Worm (Caenorhabditis elegans): ENCODE measurements around the gene praf-3.

Gene praf-3

DNA sequence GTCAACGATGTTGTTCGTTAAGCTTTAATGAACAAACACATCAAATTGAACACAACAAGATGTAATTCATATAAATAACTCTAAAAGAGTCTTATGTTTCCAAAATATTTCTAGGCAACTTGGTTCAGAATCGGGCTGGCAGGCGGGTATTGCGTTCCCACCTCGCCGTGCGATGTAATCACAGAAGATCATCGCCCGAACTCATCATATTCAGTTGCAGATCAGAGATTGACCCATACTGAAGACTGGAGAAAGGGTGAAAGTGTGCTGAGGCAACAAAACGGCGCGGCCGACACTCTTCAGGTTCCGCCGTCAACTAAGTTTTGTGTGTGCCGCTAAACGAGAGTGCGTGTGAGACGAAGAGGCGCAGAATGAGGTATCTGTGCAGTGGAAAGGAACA lies 48.7 kb downstream of the praf-3 start (continued):
- peak; percentile 17 for TF ChIP-seq fkh-10 (GFP tag; optimal IDR thresholded peaks at IDR 0.05)
- no peak for TF ChIP-seq F44E2.7 (GFP tag; IDR thresholded peaks at IDR 0.05)
- no peak for TF ChIP-seq mep-1 (tag; optimal IDR thresholded peaks at IDR 0.05)
- no peak for TF ChIP-seq zag-1 (tag; optimal IDR thresholded peaks at IDR 0.05)
- no peak for TF ChIP-seq attf-4 (tag; optimal IDR thresholded peaks at IDR 0.05)
- no peak for TF ChIP-seq zip-11 (GFP tag; IDR thresholded peaks at IDR 0.05)
- peak; percentile 74 for TF ChIP-seq lin-1 (GFP tag; IDR thresholded peaks at IDR 0.05)
- no peak for TF ChIP-seq ceh-62 (tag; optimal IDR thresholded peaks at IDR 0.05)
- peak; percentile 26 to 60 for TF ChIP-seq hif-1 (tag; optimal IDR thresholded peaks at IDR 0.05)
- peak; percentile 85; the same call in 1 of the 2 replicates for TF ChIP-seq saeg-2 (GFP tag; IDR thresholded peaks at IDR 0.05)
- no peak for TF ChIP-seq Y5F2A.4 (GFP tag; optimal IDR thresholded peaks at IDR 0.05)
- no peak for TF ChIP-seq ces-1 (GFP tag; optimal IDR thresholded peaks at IDR 0.05)
- peak; percentile 68 for TF ChIP-seq lim-7 (GFP tag; IDR thresholded peaks at IDR 0.05)
- TF ChIP-seq nhr-102 (tag; optimal IDR thresholded peaks at IDR 0.05): peak; percentile 91
- TF ChIP-seq nhr-10 (tag; optimal IDR thresholded peaks at IDR 0.05): peak; percentile 38
- TF ChIP-seq lin-13 (GFP tag; optimal IDR thresholded peaks at IDR 0.05): peak; percentile 78
- TF ChIP-seq daf-12 (tag; optimal IDR thresholded peaks at IDR 0.05): no peak
- no peak for TF ChIP-seq R02D3.7 (tag; optimal IDR thresholded peaks at IDR 0.05)
- peak; percentile 41 for TF ChIP-seq zfp-2 (tag; optimal IDR thresholded peaks at IDR 0.05)
- TF ChIP-seq ama-1 (optimal IDR thresholded peaks at IDR 0.05): peak; percentile 98
- TF ChIP-seq daf-19 (GFP tag; conservative IDR thresholded peaks at IDR 0.05): no peak
- TF ChIP-seq dmd-6 (GFP tag; IDR thresholded peaks at IDR 0.05): peak; percentile 83
- TF ChIP-seq F37D6.2 (tag; optimal IDR thresholded peaks at IDR 0.05): peak; percentile 60
- TF ChIP-seq unc-39 (tag; optimal IDR thresholded peaks at IDR 0.05): no peak
- TF ChIP-seq rbr-2 (tag; optimal IDR thresholded peaks at IDR 0.05): peak; percentile 85
- peak; percentile 72 for TF ChIP-seq hlh-30 (tag; optimal IDR thresholded peaks at IDR 0.05; ENCODE audit: insufficient read depth)
- peak; percentile 100 for TF ChIP-seq ceh-44 (GFP tag; IDR thresholded peaks at IDR 0.05)
- peak; percentile 70; the same call in 1 of the 2 replicates for TF ChIP-seq zfp-3 (GFP tag; conservative IDR thresholded peaks at IDR 0.05)
- no peak for TF ChIP-seq set-16 (GFP tag; IDR thresholded peaks at IDR 0.05)
- peak; percentile 92 for TF ChIP-seq hlh-11 (tag; optimal IDR thresholded peaks at IDR 0.05)
- TF ChIP-seq mes-2 (tag; optimal IDR thresholded peaks at IDR 0.05; ENCODE audit: poor library complexity, severe bottlenecking): peak; percentile 87
- no peak for TF ChIP-seq ctbp-1 (GFP tag; IDR thresholded peaks at IDR 0.05)
- TF ChIP-seq duxl-1 (tag; optimal IDR thresholded peaks at IDR 0.05; ENCODE audit: poor library complexity): peak; percentile 80
- peak; percentile 47 for TF ChIP-seq nhr-77 (tag; optimal IDR thresholded peaks at IDR 0.05)
- TF ChIP-seq Y75B8A.6 (GFP tag; IDR thresholded peaks at IDR 0.05): peak; percentile 62; the same call in 1 of the 2 replicates
- peak; percentile 94 for TF ChIP-seq spr-1 (tag; optimal IDR thresholded peaks at IDR 0.05)

Data from whole organism, L4 larva.